Worm (Caenorhabditis elegans) whole organism, L4 larva: ENCODE data around the gene txt-10.
A peak's percentile ranks its signal among the peaks of the same experiment; 100 is the strongest.

Experiments
- ZK546.5 ChIP-seq, 2 experiments: sonication (generic microtip); optimal IDR thresholded peaks; 2 replicates each; lab custom pipeline; 2017; ENCODE audit warnings: missing biosample characterization in 2 of 2, missing genetic modification characterization in 2 of 2
- dve-1 ChIP-seq: sonication (generic microtip); optimal IDR thresholded peaks from 2 replicates; lab custom pipeline; 2017; ENCODE audit warnings: antibody characterized with exemption, mild to moderate bottlenecking, missing genetic modification characterization, missing compliant biosample characterization; ENCODE audit not compliant: insufficient read depth
- fkh-10 ChIP-seq: fragments of 150-350 bp; optimal IDR thresholded peaks from 2 replicates; lab custom pipeline; 2014; ENCODE audit warnings: missing biosample characterization, missing genetic modification reagents, missing genetic modification characterization
- lsy-2 ChIP-seq, 2 experiments: fragments of 150-350 bp in 1 of 2; sonication (generic microtip) in 1 of 2; optimal IDR thresholded peaks; 2 replicates each; lab custom pipeline; 2014 to 2017; ENCODE audit warnings: missing biosample characterization in 2 of 2, missing genetic modification characterization in 2 of 2
- madf-9 ChIP-seq: fragments of 200-800 bp; sonication (Bioruptor generic); conservative IDR thresholded peaks from 2 replicates; pipeline ENCODE4 v1.3.6; 2022; ENCODE audit warnings: missing genetic modification reagents, missing genetic modification characterization, missing compliant biosample characterization
- mep-1 ChIP-seq: fragments of 150-350 bp; sonication (generic microtip); optimal IDR thresholded peaks from 3 replicates; lab custom pipeline; 2014; ENCODE audit warnings: missing biosample characterization, missing genetic modification characterization
- nhr-102 ChIP-seq: sonication (generic microtip); optimal IDR thresholded peaks from 2 replicates; lab custom pipeline; 2016; ENCODE audit warnings: mild to moderate bottlenecking, missing genetic modification characterization, moderate library complexity, missing compliant biosample characterization
- nhr-28 ChIP-seq: fragments of 150-350 bp; optimal IDR thresholded peaks from 2 replicates; lab custom pipeline; 2014; ENCODE audit warnings: missing biosample characterization, missing genetic modification characterization
- nhr-42 ChIP-seq: fragments of 200-800 bp; sonication (Bioruptor generic); IDR thresholded peaks from 2 replicates; pipeline ENCODE4 v1.3.6; 2022; ENCODE audit warnings: missing genetic modification characterization, missing compliant biosample characterization
- sdz-12 ChIP-seq: fragments of 200-800 bp; sonication (Bioruptor generic); optimal IDR thresholded peaks from 2 replicates; lab custom pipeline; 2018; ENCODE audit warnings: mild to moderate bottlenecking, missing genetic modification characterization, missing compliant biosample characterization
- spr-3 ChIP-seq: fragments of 200-800 bp; sonication (Bioruptor generic); optimal IDR thresholded peaks from 2 replicates; lab custom pipeline; 2018; ENCODE audit warnings: mild to moderate bottlenecking, missing genetic modification characterization, missing compliant biosample characterization
- vab-7 ChIP-seq: fragments of 200-800 bp; sonication (Bioruptor generic); IDR thresholded peaks from 2 replicates; pipeline ENCODE4 v1.3.6; 2022; ENCODE audit warnings: missing genetic modification reagents, missing genetic modification characterization, missing compliant biosample characterization
- ztf-11 ChIP-seq: fragments of 150-350 bp; optimal IDR thresholded peaks from 2 replicates; lab custom pipeline; 2014; ENCODE audit warnings: missing biosample characterization, missing genetic modification characterization

DNA sequence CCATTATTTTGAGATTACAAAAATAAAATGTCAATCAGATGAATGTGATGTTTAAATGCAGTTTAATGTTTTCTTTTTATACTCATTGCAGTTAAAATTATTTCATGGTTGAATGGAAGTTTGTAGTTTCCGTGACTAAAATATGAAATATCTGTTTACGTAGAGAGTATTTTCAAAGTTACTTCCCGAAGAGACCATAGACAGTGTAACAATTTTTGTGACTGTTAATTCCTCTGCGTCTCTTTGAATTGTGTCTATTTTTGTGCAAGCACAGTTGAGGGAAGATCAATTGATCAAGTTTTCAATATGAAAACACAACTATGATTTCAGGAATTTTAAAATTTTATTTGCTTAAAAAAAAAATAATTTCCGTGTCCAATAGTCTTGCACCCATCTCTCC lies 14.1 kb upstream of the txt-10 start, which contains the start of gene F25D1.5:
- TF ChIP-seq lsy-2 (tag; optimal IDR thresholded peaks at IDR 0.05; lab: Kevin White, UChicago): no peak
- TF ChIP-seq nhr-28: peak; percentile 98
- no peak for TF ChIP-seq mep-1 (tag; lab: Kevin White, UChicago)
- no peak for TF ChIP-seq nhr-102 (tag; lab: Kevin White, UChicago)
- no peak for TF ChIP-seq nhr-42 (GFP tag; lab: Robert Waterston, UW)
- no peak for TF ChIP-seq ztf-11 (tag; lab: Kevin White, UChicago)
- TF ChIP-seq madf-9 (GFP tag; lab: Robert Waterston, UW): no peak
- no peak for TF ChIP-seq vab-7
- TF ChIP-seq dve-1 (tag; lab: Kevin White, UChicago): no peak
- TF ChIP-seq sdz-12 (GFP tag; lab: Kevin White, UChicago): no peak
- TF ChIP-seq fkh-10 (GFP tag; lab: Kevin White, UChicago): no peak
- TF ChIP-seq ZK546.5 (tag; optimal IDR thresholded peaks at IDR 0.05; lab: Kevin White, UChicago): no peak
- TF ChIP-seq spr-3 (GFP tag; lab: Kevin White, UChicago): no peak
